Fruit fly (Drosophila melanogaster): ENCODE data around the gene OtopLc.
A peak's percentile ranks its signal among the peaks of the same experiment; 100 is the strongest.

OtopLc gene

dm6 chrX:5689417-5690215 is 27.0 kb upstream of the OtopLc start, which contains the start of the genes PGAP1 and cv (continued):
- peak; percentile 15 for TF ChIP-seq CG34406 (GFP tag; optimal IDR thresholded peaks at IDR 0.05)
- TF ChIP-seq acj6 (GFP tag; optimal IDR thresholded peaks at IDR 0.05), result peak; percentile 42
- no peak for TF ChIP-seq CG15336 (GFP tag; IDR thresholded peaks at IDR 0.05)
- no peak for TF ChIP-seq Blimp-1 (GFP tag; optimal IDR thresholded peaks at IDR 0.05)
- no peak for TF ChIP-seq fkh (GFP tag; optimal IDR thresholded peaks at IDR 0.05)
- TF ChIP-seq fd59A (GFP tag; optimal IDR thresholded peaks at IDR 0.05), result no peak
- no peak for TF ChIP-seq topi (GFP tag; optimal IDR thresholded peaks at IDR 0.05)
- no peak for TF ChIP-seq dsx (GFP tag; optimal IDR thresholded peaks at IDR 0.05; ENCODE audit: poor library complexity, severe bottlenecking)
- no peak for TF ChIP-seq ss (GFP tag; optimal IDR thresholded peaks at IDR 0.05)
- TF ChIP-seq salr (GFP tag; optimal IDR thresholded peaks at IDR 0.05), result no peak
- TF ChIP-seq CG1621 (tag; optimal IDR thresholded peaks at IDR 0.05), result no peak
- no peak for TF ChIP-seq Sox102F (GFP tag; optimal IDR thresholded peaks at IDR 0.05)
- TF ChIP-seq CG3919 (GFP tag; optimal IDR thresholded peaks at IDR 0.05), result no peak
- no peak for TF ChIP-seq CG11902 (GFP tag; optimal IDR thresholded peaks at IDR 0.05)
- TF ChIP-seq CG3032 (tag; optimal IDR thresholded peaks at IDR 0.05), result peak; percentile 36
- peak; percentile 35 for TF ChIP-seq CG32006 (GFP tag; optimal IDR thresholded peaks at IDR 0.05)
- TF ChIP-seq fd85E (GFP tag; optimal IDR thresholded peaks at IDR 0.05), result no peak
- peak; percentile 19; the same call in 1 of the 3 replicates for TF ChIP-seq CG6163 (GFP tag; IDR thresholded peaks at IDR 0.05)
- TF ChIP-seq lz (GFP tag; optimal IDR thresholded peaks at IDR 0.05), result peak; percentile 58

dm6 chrX:5682940-5683339 is 20.3 kb upstream of the OtopLc start, which contains the start of gene CG42449:
Gene CG42449 (plus strand): TSS chrX:5683240.
- TF ChIP-seq CG9139 (GFP tag; optimal IDR thresholded peaks at IDR 0.05) (no peak), Gug (GFP tag; IDR thresholded peaks at IDR 0.05) (no peak), Lpt (GFP tag; optimal IDR thresholded peaks at IDR 0.05) (no peak), dac (GFP tag; optimal IDR thresholded peaks at IDR 0.05) (no peak), vri (GFP tag; optimal IDR thresholded peaks at IDR 0.05) (no peak), eg (GFP tag; IDR thresholded peaks at IDR 0.05) (no peak), topi (GFP tag; optimal IDR thresholded peaks at IDR 0.05) (no peak), CG34406 (GFP tag; optimal IDR thresholded peaks at IDR 0.05) (no peak), CG31627 (GFP tag; optimal IDR thresholded peaks at IDR 0.05) (no peak), acj6 (GFP tag; optimal IDR thresholded peaks at IDR 0.05) (no peak), CG11762 (GFP tag; optimal IDR thresholded peaks at IDR 0.05; ENCODE audit: insufficient read depth) (no peak)

dm6 chrX:5679933-5680667 is 17.4 kb upstream of the OtopLc start, which contains the start of the genes Tre1 and Gr5a:
Gene Tre1 (minus strand): TSS chrX:5679977.
Gene Gr5a (plus strand): TSS chrX:5680617.
- peak; percentile 57 for TF ChIP-seq Eip78C (GFP tag)
- TF ChIP-seq fkh (GFP tag; optimal IDR thresholded peaks at IDR 0.05), result peak; percentile 1
- no peak for TF ChIP-seq CG32006 (GFP tag; optimal IDR thresholded peaks at IDR 0.05)

dm6 chrX:5679079-5679932 is 16.6 kb upstream of the OtopLc start:
- TF ChIP-seq Ets96B (tag; optimal IDR thresholded peaks at IDR 0.05), result peak; percentile 49
- peak; percentile 86 for TF ChIP-seq Hr39 (GFP tag; optimal IDR thresholded peaks at IDR 0.05)
- TF ChIP-seq pdm3 (GFP tag; optimal IDR thresholded peaks at IDR 0.05), result no peak
- TF ChIP-seq Hr38 (GFP tag; optimal IDR thresholded peaks at IDR 0.05), result no peak
- peak; percentile 73 for TF ChIP-seq CG8632 (GFP tag; optimal IDR thresholded peaks at IDR 0.05)
- peak; percentile 72 for TF ChIP-seq net (GFP tag; optimal IDR thresholded peaks at IDR 0.05)
- TF ChIP-seq Smox (GFP tag; optimal IDR thresholded peaks at IDR 0.05), result peak; percentile 84
- peak; percentile 58 for TF ChIP-seq spab (GFP tag; optimal IDR thresholded peaks at IDR 0.05)
- peak; percentile 44 for TF ChIP-seq CG9139 (GFP tag; optimal IDR thresholded peaks at IDR 0.05)
- peak in 1 of 2 experiments; percentile 15 for TF ChIP-seq salr (GFP tag; optimal IDR thresholded peaks at IDR 0.05)
- no peak for TF ChIP-seq CG10631 (GFP tag; optimal IDR thresholded peaks at IDR 0.05)
- TF ChIP-seq CG16779 (tag; optimal IDR thresholded peaks at IDR 0.05), result no peak
- TF ChIP-seq ss (GFP tag; optimal IDR thresholded peaks at IDR 0.05), result peak; percentile 10 to 55
- TF ChIP-seq esn (GFP tag; optimal IDR thresholded peaks at IDR 0.05), result peak; percentile 85
- TF ChIP-seq CG15336 (GFP tag; IDR thresholded peaks at IDR 0.05), result peak; percentile 31; the same call in 1 of the 2 replicates
- TF ChIP-seq CG6163 (GFP tag; IDR thresholded peaks at IDR 0.05), result peak; percentile 81
- TF ChIP-seq CG6792 (GFP tag; optimal IDR thresholded peaks at IDR 0.05), result peak; percentile 72
- TF ChIP-seq CG11762 (GFP tag; optimal IDR thresholded peaks at IDR 0.05; ENCODE audit: insufficient read depth), result peak; percentile 53
- TF ChIP-seq dac (GFP tag; optimal IDR thresholded peaks at IDR 0.05), result peak; percentile 29
